Worm (Caenorhabditis elegans): ENCODE measurements around the gene F13H10.8.

- no peak for TF ChIP-seq unc-62 (GFP tag; optimal IDR thresholded peaks at IDR 0.05)
- no peak for TF ChIP-seq mls-2 (tag; optimal IDR thresholded peaks at IDR 0.05)
- no peak for TF ChIP-seq nhr-76 (tag; optimal IDR thresholded peaks at IDR 0.05)
- TF ChIP-seq nhr-28 (tag; optimal IDR thresholded peaks at IDR 0.05): no peak
- TF ChIP-seq hlh-1 (tag; optimal IDR thresholded peaks at IDR 0.05): no peak
- TF ChIP-seq ceh-83 (GFP tag; optimal IDR thresholded peaks at IDR 0.05): no peak
- TF ChIP-seq nhr-237 (tag; optimal IDR thresholded peaks at IDR 0.05): no peak
- no peak for TF ChIP-seq nhr-2 (tag; optimal IDR thresholded peaks at IDR 0.05)
- TF ChIP-seq mep-1 (tag; optimal IDR thresholded peaks at IDR 0.05): no peak
- TF ChIP-seq ham-2 (GFP tag; optimal IDR thresholded peaks at IDR 0.05): no peak
- no peak for TF ChIP-seq ces-1 (GFP tag; optimal IDR thresholded peaks at IDR 0.05)
- TF ChIP-seq unc-39 (tag; optimal IDR thresholded peaks at IDR 0.05): no peak
- no peak for TF ChIP-seq ceh-43 (GFP tag; optimal IDR thresholded peaks at IDR 0.05)
- no peak for TF ChIP-seq elt-1 (tag; optimal IDR thresholded peaks at IDR 0.05; ENCODE audit: borderline replicate concordance, insufficient read depth)
Measured at ce11 chrIV:11038618-11038664, 18.1 kb downstream of the F13H10.8 start, which contains the start of gene kdin-1.

All from whole organism, mixed stage, embryonic.